Worm (Caenorhabditis elegans) whole organism, L4 larva: ENCODE measurements around the gene srf-3.

Source experiments
- aly-2 ChIP-seq: sonication (generic microtip); optimal IDR thresholded peaks from 2 replicates; lab custom pipeline; 2018; ENCODE audit warnings: missing biosample characterization, missing genetic modification characterization
- ama-1 ChIP-seq: fragments of 150-350 bp; optimal IDR thresholded peaks from 2 replicates; lab custom pipeline; 2014; ENCODE audit warnings: inconsistent platforms, mixed read lengths
- daf-19 ChIP-seq: fragments of 200-800 bp; sonication (Bioruptor generic); conservative IDR thresholded peaks from 2 replicates; pipeline ENCODE4 v1.3.6; 2022; ENCODE audit warnings: missing genetic modification characterization, missing compliant biosample characterization
- hmg-1.1 ChIP-seq: fragments of 200-800 bp; sonication (Bioruptor generic); IDR thresholded peaks from 2 replicates; pipeline ENCODE4 v1.3.6; 2022; ENCODE audit warnings: missing genetic modification reagents, missing genetic modification characterization, missing compliant biosample characterization
- lin-15B ChIP-seq: fragments of 150-350 bp; sonication (generic microtip); optimal IDR thresholded peaks from 3 replicates; lab custom pipeline; 2014; ENCODE audit warnings: missing biosample characterization, missing genetic modification characterization
- lin-39 ChIP-seq: fragments of 150-350 bp; optimal IDR thresholded peaks from 2 replicates; lab custom pipeline; 2014; ENCODE audit warnings: missing biosample characterization, missing genetic modification reagents, missing genetic modification characterization
- madf-9 ChIP-seq: fragments of 200-800 bp; sonication (Bioruptor generic); conservative IDR thresholded peaks from 2 replicates; pipeline ENCODE4 v1.3.6; 2022; ENCODE audit warnings: missing genetic modification reagents, missing genetic modification characterization, missing compliant biosample characterization
- nhr-11 ChIP-seq: fragments of 150-350 bp; optimal IDR thresholded peaks from 2 replicates; lab custom pipeline; 2014; ENCODE audit warnings: missing biosample characterization, missing genetic modification characterization
- nhr-6 ChIP-seq: fragments of 150-350 bp; optimal IDR thresholded peaks from 2 replicates; lab custom pipeline; 2014; ENCODE audit warnings: missing biosample characterization, missing genetic modification characterization
- php-3 ChIP-seq: fragments of 200-800 bp; sonication (Bioruptor generic); IDR thresholded peaks from 2 replicates; pipeline ENCODE4 v1.3.6; 2022; ENCODE audit warnings: missing genetic modification reagents, missing genetic modification characterization, missing compliant biosample characterization
- spr-1 ChIP-seq: sonication (generic microtip); optimal IDR thresholded peaks from 2 replicates; lab custom pipeline; 2016; ENCODE audit warnings: mild to moderate bottlenecking, missing genetic modification characterization, missing compliant biosample characterization
- unc-130 ChIP-seq: sonication (generic microtip); optimal IDR thresholded peaks from 2 replicates; lab custom pipeline; 2016; ENCODE audit warnings: missing genetic modification reagents, missing genetic modification characterization, missing compliant biosample characterization
- unc-39 ChIP-seq: sonication (generic microtip); optimal IDR thresholded peaks from 2 replicates; lab custom pipeline; 2017; ENCODE audit warnings: missing biosample characterization, missing genetic modification characterization

DNA sequence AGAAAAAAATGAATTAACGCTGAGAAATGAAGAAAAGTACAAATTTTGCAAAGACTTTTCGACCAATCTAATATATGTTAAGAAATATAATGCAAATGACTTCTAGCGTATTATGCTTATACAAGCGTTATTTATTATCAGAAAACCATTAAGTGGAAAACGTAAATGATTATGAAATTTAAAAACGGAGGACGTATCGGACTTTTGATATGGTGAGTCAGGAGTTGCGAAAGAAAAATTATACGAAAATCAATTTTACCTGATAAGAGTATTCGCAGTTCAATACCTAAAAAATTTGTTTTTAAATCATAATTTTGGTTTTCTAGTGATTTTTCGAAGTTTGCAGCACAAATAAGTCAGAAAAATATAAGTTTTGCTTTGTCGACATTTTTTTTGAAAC lies 27.2 kb downstream of the srf-3 start:
- TF ChIP-seq nhr-6 (tag; lab: Kevin White, UChicago), result no peak
- no peak for TF ChIP-seq php-3 (GFP tag; lab: Robert Waterston, UW)
- TF ChIP-seq madf-9 (GFP tag; lab: Robert Waterston, UW), result no peak
- TF ChIP-seq hmg-1.1 (GFP tag; lab: Robert Waterston, UW), result no peak
- TF ChIP-seq nhr-11 (tag; lab: Kevin White, UChicago), result no peak
- TF ChIP-seq ama-1, result no peak
- TF ChIP-seq daf-19 (GFP tag; lab: Robert Waterston, UW), result no peak
- no peak for TF ChIP-seq spr-1 (tag; lab: Kevin White, UChicago)
- TF ChIP-seq lin-15B, result no peak
- no peak for TF ChIP-seq unc-39
- TF ChIP-seq aly-2, result no peak
- no peak for TF ChIP-seq lin-39 (tag; lab: Kevin White, UChicago)
- TF ChIP-seq unc-130 (GFP tag; lab: Kevin White, UChicago), result no peak
